Fruit fly (Drosophila melanogaster) whole organism, embryonic: ENCODE measurements around the gene Nthl1.

ENCODE experiments used
- BEAF-32 ChIP-seq: fragments of 200-800 bp; sonication (Bioruptor generic); optimal IDR thresholded peaks from 3 replicates; lab custom pipeline; 2017; ENCODE audit warnings: missing biosample characterization, missing genetic modification characterization, mild to moderate bottlenecking, moderate library complexity, missing genetic modification reagents
- CG1024 ChIP-seq: fragments of 200-800 bp; sonication (Bioruptor generic); IDR thresholded peaks from 2 replicates; pipeline ENCODE4 v1.3.6; 2022; ENCODE audit warnings: missing biosample characterization, missing genetic modification characterization
- CG10979 ChIP-seq: fragments of 200-800 bp; sonication (Bioruptor generic); optimal IDR thresholded peaks from 2 replicates; lab custom pipeline; 2018; ENCODE audit warnings: missing biosample characterization, mild to moderate bottlenecking, missing genetic modification characterization, moderate library complexity
- CG11504 ChIP-seq: fragments of 200-800 bp; sonication (Bioruptor generic); optimal IDR thresholded peaks from 3 replicates; lab custom pipeline; 2019; ENCODE audit warnings: missing biosample characterization, mild to moderate bottlenecking, missing genetic modification characterization, moderate library complexity
- CG11695 ChIP-seq: fragments of 200-800 bp; sonication (Bioruptor generic); IDR thresholded peaks from 3 replicates; pipeline ENCODE4 v1.3.6; 2022; ENCODE audit warnings: missing biosample characterization, missing genetic modification characterization
- CG11696 ChIP-seq: fragments of 200-800 bp; sonication (Bioruptor generic); IDR thresholded peaks from 2 replicates; pipeline ENCODE4 v1.3.6; 2022; ENCODE audit warnings: missing biosample characterization, missing genetic modification characterization
- CG12391 ChIP-seq: fragments of 200-800 bp; sonication (Bioruptor generic); optimal IDR thresholded peaks from 3 replicates; lab custom pipeline; 2018; ENCODE audit warnings: missing biosample characterization, mild to moderate bottlenecking, missing genetic modification characterization, moderate library complexity
- CG13287 ChIP-seq: fragments of 200-800 bp; sonication (Bioruptor generic); IDR thresholded peaks from 2 replicates; pipeline ENCODE4 v1.3.6; 2022; ENCODE audit warnings: missing biosample characterization, missing genetic modification characterization; ENCODE audit not compliant: partially characterized antibody
- CG14710 ChIP-seq: fragments of 200-800 bp; sonication (Bioruptor generic); optimal IDR thresholded peaks from 3 replicates; lab custom pipeline; 2019; ENCODE audit warnings: missing biosample characterization, mild to moderate bottlenecking, missing genetic modification characterization, moderate library complexity
- CG15479 ChIP-seq: fragments of 200-800 bp; sonication (Bioruptor generic); optimal IDR thresholded peaks from 3 replicates; lab custom pipeline; 2019; ENCODE audit warnings: missing biosample characterization, mild to moderate bottlenecking, missing genetic modification characterization, moderate library complexity
- CG15696 ChIP-seq: fragments of 200-800 bp; sonication (Bioruptor generic); optimal IDR thresholded peaks from 2 replicates; lab custom pipeline; 2019; ENCODE audit warnings: missing biosample characterization, mild to moderate bottlenecking, missing genetic modification characterization, moderate library complexity
- CG2120 ChIP-seq: fragments of 200-800 bp; sonication (Bioruptor generic); optimal IDR thresholded peaks from 3 replicates; lab custom pipeline; 2016; ENCODE audit warnings: missing biosample characterization, missing genetic modification characterization
- CG31224 ChIP-seq: fragments of 200-800 bp; sonication (Bioruptor generic); IDR thresholded peaks from 2 replicates; pipeline ENCODE4 v1.3.6; 2022; ENCODE audit warnings: missing biosample characterization, missing genetic modification characterization
- CG33213 ChIP-seq: fragments of 200-800 bp; sonication (Bioruptor generic); optimal IDR thresholded peaks from 3 replicates; lab custom pipeline; 2016; ENCODE audit warnings: missing biosample characterization, missing genetic modification characterization
- CG6254 ChIP-seq: fragments of 200-800 bp; sonication (Bioruptor generic); optimal IDR thresholded peaks from 3 replicates; lab custom pipeline; 2017; ENCODE audit warnings: mild to moderate bottlenecking, missing biosample characterization, missing genetic modification reagents, missing genetic modification characterization
- CG9727 ChIP-seq: fragments of 200-800 bp; sonication (Bioruptor generic); optimal IDR thresholded peaks from 3 replicates; lab custom pipeline; 2017; ENCODE audit warnings: missing biosample characterization, mild to moderate bottlenecking, missing genetic modification characterization
- CG9817 ChIP-seq: fragments of 200-800 bp; sonication (Bioruptor generic); optimal IDR thresholded peaks from 2 replicates; lab custom pipeline; 2018; ENCODE audit warnings: missing biosample characterization, mild to moderate bottlenecking, missing genetic modification characterization, moderate library complexity
- CG9876 ChIP-seq: fragments of 200-800 bp; sonication (Bioruptor generic); optimal IDR thresholded peaks from 2 replicates; lab custom pipeline; 2016; ENCODE audit warnings: missing biosample characterization, missing genetic modification characterization
- Dbx ChIP-seq: fragments of 200-800 bp; sonication (Bioruptor generic); IDR thresholded peaks from 3 replicates; pipeline ENCODE4 v1.3.6; 2022; ENCODE audit warnings: missing biosample characterization, missing genetic modification characterization
- Doc2 ChIP-seq: fragments of 200-800 bp; sonication (Bioruptor generic); IDR thresholded peaks from 2 replicates; pipeline ENCODE4 v1.3.6; 2022; ENCODE audit warnings: missing biosample characterization, missing genetic modification characterization
- E2f2 ChIP-seq: fragments of 200-800 bp; sonication (Bioruptor generic); IDR thresholded peaks from 2 replicates; pipeline ENCODE4 v1.3.6; 2022; ENCODE audit warnings: missing biosample characterization, missing genetic modification characterization
- Fer2 ChIP-seq: fragments of 200-800 bp; sonication (Bioruptor generic); optimal IDR thresholded peaks from 2 replicates; lab custom pipeline; 2018; ENCODE audit warnings: missing biosample characterization, mild to moderate bottlenecking, missing genetic modification characterization, moderate library complexity
- H15 ChIP-seq: fragments of 200-800 bp; sonication (Bioruptor generic); IDR thresholded peaks from 3 replicates; pipeline ENCODE4 v1.3.6; 2022; ENCODE audit warnings: missing biosample characterization, missing genetic modification characterization
- Hr3 ChIP-seq: fragments of 200-800 bp; sonication (Bioruptor generic); optimal IDR thresholded peaks from 3 replicates; lab custom pipeline; 2016; ENCODE audit warnings: missing biosample characterization, missing genetic modification characterization
- Hr51 ChIP-seq, 2 experiments: fragments of 200-800 bp; sonication (Bioruptor generic); optimal IDR thresholded peaks; 2 replicates in 1 of 2; 3 replicates in 1 of 2; lab custom pipeline; 2016 to 2018; ENCODE audit warnings: missing biosample characterization in 2 of 2, missing genetic modification characterization in 2 of 2, mild to moderate bottlenecking in 1 of 2, moderate library complexity in 1 of 2
- Hr78 ChIP-seq, 2 experiments: fragments of 200-800 bp in 1 of 2; fragments of >200 bp in 1 of 2; sonication (Bioruptor generic) in 1 of 2; optimal IDR thresholded peaks; 2 replicates each; lab custom pipeline; 2017 to 2019; ENCODE audit warnings: missing biosample characterization in 2 of 2, missing genetic modification characterization in 2 of 2, mild to moderate bottlenecking in 1 of 2, moderate library complexity in 1 of 2
- Nf-YC ChIP-seq: fragments of 200-800 bp; optimal IDR thresholded peaks from 3 replicates; lab custom pipeline; 2019; ENCODE audit warnings: missing biosample characterization, mild to moderate bottlenecking, missing genetic modification characterization, moderate library complexity
- NfI ChIP-seq: fragments of 200-800 bp; sonication (Bioruptor generic); optimal IDR thresholded peaks from 3 replicates; lab custom pipeline; 2018; ENCODE audit warnings: missing biosample characterization, mild to moderate bottlenecking, missing genetic modification characterization, moderate library complexity
- Ravus ChIP-seq: fragments of 200-800 bp; sonication (Bioruptor generic); IDR thresholded peaks from 2 replicates; pipeline ENCODE4 v1.3.6; 2022; ENCODE audit warnings: missing biosample characterization, missing genetic modification characterization
- Sry-β ChIP-seq: fragments of 200-800 bp; sonication (Bioruptor generic); optimal IDR thresholded peaks from 2 replicates; lab custom pipeline; 2018; ENCODE audit warnings: missing biosample characterization, mild to moderate bottlenecking, missing genetic modification characterization, moderate library complexity
- Xbp1 ChIP-seq: fragments of 200-800 bp; sonication (Bioruptor generic); optimal IDR thresholded peaks from 3 replicates; lab custom pipeline; 2016; ENCODE audit warnings: missing biosample characterization, mild to moderate bottlenecking, missing genetic modification characterization
- ash1 ChIP-seq: fragments of 200-800 bp; sonication (Bioruptor generic); optimal IDR thresholded peaks from 2 replicates; lab custom pipeline; 2018; ENCODE audit warnings: missing biosample characterization, mild to moderate bottlenecking, missing genetic modification characterization
- crc ChIP-seq: fragments of 200-800 bp; sonication (Bioruptor generic); optimal IDR thresholded peaks from 2 replicates; lab custom pipeline; 2016; ENCODE audit warnings: missing biosample characterization, missing genetic modification characterization
- croc ChIP-seq: fragments of 200-800 bp; sonication (Bioruptor generic); conservative IDR thresholded peaks from 3 replicates; pipeline ENCODE4 v1.3.6; 2022; ENCODE audit warnings: missing biosample characterization, missing genetic modification characterization
- dpn ChIP-seq, 2 experiments: fragments of 200-800 bp; sonication (Bioruptor generic); optimal IDR thresholded peaks; 3 replicates each; lab custom pipeline; 2016; ENCODE audit warnings: missing biosample characterization in 2 of 2, missing genetic modification characterization in 2 of 2
- kay ChIP-seq: fragments of 200-800 bp; sonication (Bioruptor generic); optimal IDR thresholded peaks from 2 replicates; lab custom pipeline; 2016; ENCODE audit warnings: missing biosample characterization, missing genetic modification characterization
- ken ChIP-seq: fragments of 200-800 bp; sonication (Bioruptor generic); IDR thresholded peaks from 3 replicates; pipeline ENCODE4 v1.3.6; 2022; ENCODE audit warnings: missing biosample characterization, missing genetic modification characterization
- klu ChIP-seq: fragments of 200-800 bp; sonication (Bioruptor generic); IDR thresholded peaks from 2 replicates; pipeline ENCODE4 v1.3.6; 2022; ENCODE audit warnings: missing biosample characterization, missing genetic modification characterization
- nau ChIP-seq: fragments of 200-800 bp; sonication (Bioruptor generic); optimal IDR thresholded peaks from 3 replicates; lab custom pipeline; 2017; ENCODE audit warnings: missing biosample characterization, mild to moderate bottlenecking, missing genetic modification characterization, missing genetic modification reagents
- odd ChIP-seq: fragments of 200-800 bp; sonication (Bioruptor generic); optimal IDR thresholded peaks from 2 replicates; lab custom pipeline; 2017; ENCODE audit warnings: missing biosample characterization, mild to moderate bottlenecking, missing genetic modification characterization
- sisA ChIP-seq: fragments of 200-800 bp; sonication (Bioruptor generic); IDR thresholded peaks from 2 replicates; pipeline ENCODE4 v1.3.6; 2022; ENCODE audit warnings: missing biosample characterization, missing genetic modification characterization
- sna ChIP-seq: fragments of 200-800 bp; sonication (Bioruptor generic); IDR thresholded peaks from 2 replicates; pipeline ENCODE4 v1.3.6; 2022; ENCODE audit warnings: missing biosample characterization, missing genetic modification characterization; ENCODE audit not compliant: partially characterized antibody
- ssp ChIP-seq: fragments of 200-800 bp; sonication (Bioruptor generic); IDR thresholded peaks from 2 replicates; pipeline ENCODE4 v1.3.6; 2022; ENCODE audit warnings: missing biosample characterization, missing genetic modification characterization
- stc ChIP-seq: fragments of 200-800 bp; sonication (Bioruptor generic); IDR thresholded peaks from 2 replicates; pipeline ENCODE4 v1.3.6; 2022; ENCODE audit warnings: missing biosample characterization, missing genetic modification characterization
- tgo ChIP-seq: fragments of 200-800 bp; sonication (Bioruptor generic); IDR thresholded peaks from 3 replicates; pipeline ENCODE4 v1.3.6; 2022; ENCODE audit warnings: missing biosample characterization, missing genetic modification characterization
- tup ChIP-seq: fragments of 200-800 bp; sonication (Bioruptor generic); optimal IDR thresholded peaks from 2 replicates; lab custom pipeline; 2016; ENCODE audit warnings: missing biosample characterization, mild to moderate bottlenecking, missing genetic modification characterization, moderate library complexity
- vvl ChIP-seq: fragments of 200-800 bp; sonication (Bioruptor generic); IDR thresholded peaks from 2 replicates; pipeline ENCODE4 v1.3.6; 2022; ENCODE audit warnings: missing biosample characterization, missing genetic modification characterization

Gene Nthl1

DNA sequence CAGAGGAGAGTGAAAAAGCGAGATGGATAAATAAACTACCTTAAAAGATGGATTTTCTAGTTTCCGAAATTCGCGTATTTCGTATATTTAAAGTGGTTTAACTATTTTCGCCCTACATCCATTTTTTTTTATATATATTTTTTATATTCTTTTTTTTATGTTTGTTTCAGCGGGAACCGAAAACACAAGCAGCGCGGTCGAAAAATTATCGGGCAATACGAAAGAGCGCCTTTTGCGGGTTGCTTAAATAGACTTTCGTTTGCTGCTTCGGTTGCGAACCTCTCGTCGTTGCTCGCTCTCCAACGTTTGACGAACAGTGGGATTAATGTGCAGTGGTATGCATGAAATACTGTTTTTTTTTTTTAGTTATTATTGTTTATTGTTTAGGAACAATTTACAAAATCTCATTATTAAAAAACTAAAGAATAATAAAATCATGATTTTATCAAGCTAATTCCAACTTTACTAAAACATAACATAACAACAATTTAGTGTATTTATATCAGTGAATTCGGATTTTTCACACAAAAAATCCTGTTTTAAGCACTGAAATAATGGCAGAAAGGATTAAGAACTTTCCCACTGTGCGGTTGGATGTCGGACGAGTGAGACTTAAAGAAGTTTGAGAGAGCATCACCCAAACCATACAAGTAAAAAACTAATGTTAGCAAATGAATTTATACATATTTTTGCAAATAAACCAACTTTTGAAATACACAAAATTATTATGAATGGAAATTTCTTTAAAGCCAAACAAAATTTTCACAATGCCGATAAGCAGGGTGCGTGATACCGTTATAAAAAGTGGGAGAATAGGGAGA is 10.2 kb downstream of the Nthl1 start (continued):
- peak; percentile 87 for TF ChIP-seq CG15696 (tag; lab: Kevin White, UChicago)
- peak; percentile 11 for TF ChIP-seq tup
- peak; percentile 7; the same call in 1 of the 2 replicates for TF ChIP-seq E2f2 (GFP tag; lab: Robert Waterston, UW)
- TF ChIP-seq CG1024 (GFP tag; lab: Robert Waterston, UW) = no peak; the same call in 1 of the 2 replicates
- peak; percentile 89 for TF ChIP-seq CG31224
- TF ChIP-seq ssp (GFP tag; lab: Robert Waterston, UW) = 0 out of 2 replicates have a peak, but pooled peaks have one; percentile 23
- peak; percentile 39 for TF ChIP-seq CG2120 (GFP tag; lab: Kevin White, UChicago)
- peak; percentile 90 for TF ChIP-seq nau
- TF ChIP-seq sisA (GFP tag; lab: Robert Waterston, UW) = peak; percentile 43; the same call in 1 of the 2 replicates
- TF ChIP-seq Nf-YC = peak; percentile 87
- peak in 1 of 2 experiments; percentile 86 for TF ChIP-seq Hr51 (GFP tag; optimal IDR thresholded peaks at IDR 0.05; lab: Kevin White, UChicago)
- TF ChIP-seq vvl = peak; percentile 24; the same call in 1 of the 2 replicates
- TF ChIP-seq croc = peak; percentile 82
- peak; percentile 25; the same call in 1 of the 2 replicates for TF ChIP-seq CG13287
- peak; percentile 90 for TF ChIP-seq CG10979 (tag; lab: Kevin White, UChicago)
- TF ChIP-seq dpn (GFP tag; optimal IDR thresholded peaks at IDR 0.05; lab: Kevin White, UChicago) = peak in 1 of 2 experiments; percentile 57
- peak; percentile 70 for TF ChIP-seq Hr3
- peak in 1 of 2 experiments; percentile 46 for TF ChIP-seq Hr78 (GFP tag; optimal IDR thresholded peaks at IDR 0.05; lab: Kevin White, UChicago)
- TF ChIP-seq CG11696 (GFP tag; lab: Robert Waterston, UW) = peak; percentile 75
- peak; percentile 51 for TF ChIP-seq Sry-β (GFP tag; lab: Kevin White, UChicago)
- TF ChIP-seq CG15479 (GFP tag; lab: Kevin White, UChicago) = no peak
- peak; percentile 39; the same call in 1 of the 2 replicates for TF ChIP-seq klu
- peak; percentile 33 for TF ChIP-seq ash1 (GFP tag; lab: Kevin White, UChicago)
- peak; percentile 55 for TF ChIP-seq CG9817
- TF ChIP-seq ken = 0 out of 3 replicates have a peak, but pooled peaks have one; percentile 31
- no peak for TF ChIP-seq BEAF-32
- no peak for TF ChIP-seq crc
- peak; percentile 58 for TF ChIP-seq odd (GFP tag; lab: Kevin White, UChicago)
- TF ChIP-seq Doc2 (GFP tag; lab: Robert Waterston, UW) = peak; percentile 66
- TF ChIP-seq kay = peak; percentile 82
- peak; percentile 25 for TF ChIP-seq Xbp1
- peak; percentile 91 for TF ChIP-seq Fer2
- no peak for TF ChIP-seq CG33213 (GFP tag; lab: Kevin White, UChicago)
- no peak for TF ChIP-seq Ravus
- TF ChIP-seq H15 (GFP tag; lab: Robert Waterston, UW) = peak; percentile 67; the same call in 2 of the 3 replicates
- peak; percentile 49; the same call in 2 of the 3 replicates for TF ChIP-seq tgo (GFP tag; lab: Robert Waterston, UW)
- no peak for TF ChIP-seq CG9876 (GFP tag; lab: Kevin White, UChicago)
- no peak for TF ChIP-seq sna (GFP tag; lab: Robert Waterston, UW)
- TF ChIP-seq NfI (GFP tag; lab: Kevin White, UChicago) = peak; percentile 58
- TF ChIP-seq stc = peak; percentile 90
- peak; percentile 73 for TF ChIP-seq CG12391
- TF ChIP-seq CG11695 = peak; percentile 91
- TF ChIP-seq Dbx = peak; percentile 93
- peak; percentile 80 for TF ChIP-seq CG9727 (GFP tag; lab: Kevin White, UChicago)
- TF ChIP-seq CG14710 (tag; lab: Kevin White, UChicago) = peak; percentile 94
- TF ChIP-seq CG6254 = peak; percentile 81
- peak; percentile 97 for TF ChIP-seq CG11504
